Worm (Caenorhabditis elegans) whole organism, mixed stage, embryonic: Measurements from ENCODE around the gene nfya-1.

Source experiments
- M03D4.4 ChIP-seq: sonication (generic microtip); optimal IDR thresholded peaks from 2 replicates; lab custom pipeline; 2017; ENCODE audit warnings: mild to moderate bottlenecking, missing genetic modification characterization, missing compliant biosample characterization
- bed-3 ChIP-seq: fragments of 200-800 bp; sonication (Bioruptor generic); optimal IDR thresholded peaks from 3 replicates; lab custom pipeline; 2018; ENCODE audit warnings: mild to moderate bottlenecking, missing genetic modification characterization, moderate library complexity, missing compliant biosample characterization
- blmp-1 ChIP-seq: fragments of 150-350 bp; optimal IDR thresholded peaks from 2 replicates; lab custom pipeline; 2014; ENCODE audit warnings: missing biosample characterization, missing genetic modification characterization
- ceh-43 ChIP-seq: fragments of 200-800 bp; sonication (Bioruptor generic); optimal IDR thresholded peaks from 2 replicates; lab custom pipeline; 2018; ENCODE audit warnings: mild to moderate bottlenecking, missing genetic modification characterization, moderate library complexity, missing compliant biosample characterization
- ceh-83 ChIP-seq: fragments of 200-800 bp; sonication (Bioruptor generic); optimal IDR thresholded peaks from 2 replicates; lab custom pipeline; 2018; ENCODE audit warnings: mild to moderate bottlenecking, missing genetic modification characterization, missing compliant biosample characterization
- ces-1 ChIP-seq: fragments of 150-350 bp; optimal IDR thresholded peaks from 2 replicates; lab custom pipeline; 2014; ENCODE audit warnings: missing biosample characterization, missing genetic modification reagents, missing genetic modification characterization
- cnd-1 ChIP-seq: fragments of 200-800 bp; sonication (Bioruptor generic); optimal IDR thresholded peaks from 2 replicates; lab custom pipeline; 2018; ENCODE audit warnings: mild to moderate bottlenecking, missing genetic modification characterization, missing compliant biosample characterization
- drap-1 ChIP-seq: fragments of 200-800 bp; sonication (Bioruptor generic); optimal IDR thresholded peaks from 3 replicates; lab custom pipeline; 2018; ENCODE audit warnings: mild to moderate bottlenecking, missing genetic modification characterization, missing compliant biosample characterization
- elt-1 ChIP-seq: sonication (generic microtip); optimal IDR thresholded peaks from 2 replicates; lab custom pipeline; 2017; ENCODE audit warnings: missing genetic modification characterization, mild to moderate bottlenecking, missing compliant biosample characterization, antibody characterized with exemption, moderate library complexity, borderline replicate concordance; ENCODE audit not compliant: insufficient read depth
- elt-3 ChIP-seq: fragments of 150-350 bp; optimal IDR thresholded peaks from 2 replicates; lab custom pipeline; 2014; ENCODE audit warnings: missing biosample characterization, missing genetic modification characterization
- flh-1 ChIP-seq: fragments of 200-800 bp; sonication (Bioruptor generic); optimal IDR thresholded peaks from 2 replicates; lab custom pipeline; 2018; ENCODE audit warnings: mild to moderate bottlenecking, missing genetic modification characterization, moderate library complexity, missing compliant biosample characterization
- ham-2 ChIP-seq: fragments of 200-800 bp; sonication (Bioruptor generic); optimal IDR thresholded peaks from 2 replicates; lab custom pipeline; 2018; ENCODE audit warnings: mild to moderate bottlenecking, missing genetic modification characterization, missing compliant biosample characterization
- hlh-1 ChIP-seq: fragments of 150-350 bp; optimal IDR thresholded peaks from 2 replicates; lab custom pipeline; 2014; ENCODE audit warnings: missing biosample characterization, missing genetic modification reagents, missing genetic modification characterization
- lin-13 ChIP-seq: fragments of 150-350 bp; optimal IDR thresholded peaks from 2 replicates; lab custom pipeline; 2014; ENCODE audit warnings: missing biosample characterization, missing genetic modification characterization
- lin-32 ChIP-seq: fragments of 200-800 bp; sonication (Bioruptor generic); optimal IDR thresholded peaks from 2 replicates; lab custom pipeline; 2018; ENCODE audit warnings: mild to moderate bottlenecking, missing genetic modification characterization, missing compliant biosample characterization
- mab-5 ChIP-seq: fragments of 150-350 bp; optimal IDR thresholded peaks from 2 replicates; lab custom pipeline; 2014; ENCODE audit warnings: missing biosample characterization, missing genetic modification characterization
- mep-1 ChIP-seq: fragments of 150-350 bp; optimal IDR thresholded peaks from 2 replicates; lab custom pipeline; 2017; ENCODE audit warnings: missing biosample characterization, missing genetic modification reagents, missing genetic modification characterization, inconsistent platforms
- mls-2 ChIP-seq: sonication (generic microtip); optimal IDR thresholded peaks from 2 replicates; lab custom pipeline; 2016; ENCODE audit warnings: mild to moderate bottlenecking, missing genetic modification characterization, moderate library complexity, missing compliant biosample characterization
- nhr-12 ChIP-seq: fragments of 150-350 bp; optimal IDR thresholded peaks from 2 replicates; lab custom pipeline; 2014; ENCODE audit warnings: missing biosample characterization, missing genetic modification characterization
- nhr-2 ChIP-seq: fragments of 150-350 bp; optimal IDR thresholded peaks from 2 replicates; lab custom pipeline; 2014; ENCODE audit warnings: missing biosample characterization, missing genetic modification characterization
- nhr-237 ChIP-seq: fragments of 150-350 bp; optimal IDR thresholded peaks from 2 replicates; lab custom pipeline; 2014; ENCODE audit warnings: missing biosample characterization, missing genetic modification characterization
- nhr-28 ChIP-seq: fragments of 150-350 bp; optimal IDR thresholded peaks from 2 replicates; lab custom pipeline; 2014; ENCODE audit warnings: missing biosample characterization, missing genetic modification characterization
- nhr-76 ChIP-seq: sonication (generic microtip); optimal IDR thresholded peaks from 2 replicates; lab custom pipeline; 2017; ENCODE audit warnings: missing biosample characterization, missing genetic modification characterization
- pha-4 ChIP-seq: fragments of 150-350 bp; optimal IDR thresholded peaks from 2 replicates; lab custom pipeline; 2018; ENCODE audit warnings: missing biosample characterization, missing genetic modification reagents, missing genetic modification characterization
- sem-2 ChIP-seq: fragments of 200-800 bp; sonication (Bioruptor generic); optimal IDR thresholded peaks from 2 replicates; lab custom pipeline; 2018; ENCODE audit warnings: mild to moderate bottlenecking, missing genetic modification characterization, missing compliant biosample characterization
- snpc-4 ChIP-seq: fragments of 150-350 bp; optimal IDR thresholded peaks from 2 replicates; lab custom pipeline; 2014; ENCODE audit warnings: missing biosample characterization, missing genetic modification characterization
- sptf-1 ChIP-seq: sonication (generic microtip); optimal IDR thresholded peaks from 2 replicates; lab custom pipeline; 2017; ENCODE audit warnings: mild to moderate bottlenecking, missing genetic modification characterization, moderate library complexity, missing compliant biosample characterization
- tbx-8 ChIP-seq: fragments of 200-800 bp; sonication (Bioruptor generic); optimal IDR thresholded peaks from 2 replicates; lab custom pipeline; 2018; ENCODE audit warnings: mild to moderate bottlenecking, missing genetic modification characterization, moderate library complexity, missing compliant biosample characterization
- unc-120 ChIP-seq: sonication (generic microtip); optimal IDR thresholded peaks from 2 replicates; lab custom pipeline; 2017; ENCODE audit warnings: missing genetic modification characterization, missing compliant biosample characterization; ENCODE audit not compliant: poor library complexity, severe bottlenecking
- unc-39 ChIP-seq: fragments of 150-350 bp; optimal IDR thresholded peaks from 2 replicates; lab custom pipeline; 2014; ENCODE audit warnings: missing biosample characterization, missing genetic modification characterization
- unc-62 ChIP-seq: fragments of 150-350 bp; optimal IDR thresholded peaks from 2 replicates; lab custom pipeline; 2014; ENCODE audit warnings: missing biosample characterization, missing genetic modification reagents, missing genetic modification characterization
- zip-8 ChIP-seq: fragments of 150-350 bp; optimal IDR thresholded peaks from 2 replicates; lab custom pipeline; 2014; ENCODE audit warnings: missing biosample characterization, missing genetic modification characterization
- ztf-11 ChIP-seq: fragments of 150-350 bp; optimal IDR thresholded peaks from 2 replicates; lab custom pipeline; 2014; ENCODE audit warnings: missing biosample characterization, missing genetic modification characterization

nfya-1 gene

ce11 chrX:11983576-11984061 lies 37.0 kb upstream of the nfya-1 start, which contains the start of gene C49F5.3:
C49F5.3 (minus strand) TSS chrX:11983626.
- TF ChIP-seq nhr-2 (tag; lab: Kevin White, UChicago) (no peak), bed-3 (GFP tag; lab: Kevin White, UChicago) (no peak), sem-2 (GFP tag; lab: Kevin White, UChicago) (no peak), elt-3 (tag; lab: Kevin White, UChicago) (no peak)

- no peak for TF ChIP-seq ztf-11 (tag; lab: Kevin White, UChicago)
- no peak for TF ChIP-seq mep-1 (tag; lab: Kevin White, UChicago)
- TF ChIP-seq mab-5, result no peak
- no peak for TF ChIP-seq blmp-1
- no peak for TF ChIP-seq drap-1
- TF ChIP-seq tbx-8 (GFP tag; lab: Kevin White, UChicago), result no peak
- no peak for TF ChIP-seq snpc-4
- no peak for TF ChIP-seq nhr-28
- no peak for TF ChIP-seq ceh-83 (GFP tag; lab: Kevin White, UChicago)
- TF ChIP-seq sptf-1 (tag; lab: Kevin White, UChicago), result no peak
- no peak for TF ChIP-seq M03D4.4 (tag; lab: Kevin White, UChicago)
- TF ChIP-seq unc-62 (GFP tag; lab: Kevin White, UChicago), result no peak
- no peak for TF ChIP-seq nhr-12 (tag; lab: Kevin White, UChicago)
- no peak for TF ChIP-seq ces-1 (GFP tag; lab: Kevin White, UChicago)
- no peak for TF ChIP-seq elt-1 (tag; lab: Kevin White, UChicago)
- no peak for TF ChIP-seq cnd-1 (tag; lab: Kevin White, UChicago)
- no peak for TF ChIP-seq unc-39 (tag; lab: Kevin White, UChicago)
- no peak for TF ChIP-seq bed-3 (GFP tag; lab: Kevin White, UChicago)
Measured at ce11 chrX:11982065-11982464, 35.4 kb upstream of the nfya-1 start, which contains the start of gene nhr-167. nhr-167 (minus strand) TSS chrX:11982085.

- TF ChIP-seq unc-120 (tag; lab: Kevin White, UChicago), result no peak
- TF ChIP-seq ces-1 (GFP tag; lab: Kevin White, UChicago), result peak; percentile 85
- TF ChIP-seq hlh-1 (tag; lab: Kevin White, UChicago), result no peak
- peak; percentile 13 for TF ChIP-seq nhr-237 (tag; lab: Kevin White, UChicago)
- TF ChIP-seq, all 35 proteins: peak for 2
Measured at ce11 chrX:11974629-11975085, 28.0 kb upstream of the nfya-1 start, which contains the start of gene set-6. set-6 (minus strand) TSS chrX:11974679.

ce11 chrX:11971323-11971722 lies 24.7 kb upstream of the nfya-1 start:
- TF ChIP-seq nhr-2 (tag; lab: Kevin White, UChicago) (no peak), ceh-43 (GFP tag; lab: Kevin White, UChicago) (no peak), lin-32 (GFP tag; lab: Kevin White, UChicago) (no peak), nhr-237 (tag; lab: Kevin White, UChicago) (no peak), mab-5 (no peak), cnd-1 (tag; lab: Kevin White, UChicago) (no peak), pha-4 (tag; lab: Kevin White, UChicago) (no peak), unc-120 (tag; lab: Kevin White, UChicago) (no peak), bed-3 (GFP tag; lab: Kevin White, UChicago) (no peak), snpc-4 (no peak), ztf-11 (tag; lab: Kevin White, UChicago) (no peak), M03D4.4 (tag; lab: Kevin White, UChicago) (no peak), tbx-8 (GFP tag; lab: Kevin White, UChicago) (no peak), nhr-76 (tag; lab: Kevin White, UChicago) (no peak), ham-2 (no peak), zip-8 (tag; lab: Kevin White, UChicago) (no peak), elt-1 (tag; lab: Kevin White, UChicago) (no peak), nhr-12 (tag; lab: Kevin White, UChicago) (no peak)

- TF ChIP-seq M03D4.4 (tag; lab: Kevin White, UChicago) (no peak), drap-1 (no peak), snpc-4 (no peak), nhr-28 (no peak), flh-1 (GFP tag; lab: Kevin White, UChicago) (no peak), sem-2 (GFP tag; lab: Kevin White, UChicago) (no peak), lin-13 (tag; lab: Kevin White, UChicago) (no peak), lin-32 (GFP tag; lab: Kevin White, UChicago) (no peak), elt-3 (tag; lab: Kevin White, UChicago) (no peak), ces-1 (GFP tag; lab: Kevin White, UChicago) (no peak), ham-2 (no peak), ceh-83 (GFP tag; lab: Kevin White, UChicago) (no peak), nhr-12 (tag; lab: Kevin White, UChicago) (no peak), unc-62 (GFP tag; lab: Kevin White, UChicago) (no peak), ztf-11 (tag; lab: Kevin White, UChicago) (no peak), mls-2 (tag; lab: Kevin White, UChicago) (no peak)
Measured at ce11 chrX:11969554-11969953, 22.9 kb upstream of the nfya-1 start.
